Worm (Caenorhabditis elegans) whole organism, late embryonic: Measurements from ENCODE around the gene H38K22.6.

Source experiments
- C08G9.2 ChIP-seq: sonication (generic microtip); optimal IDR thresholded peaks from 2 replicates; lab custom pipeline; 2016; ENCODE audit warnings: mild to moderate bottlenecking, missing genetic modification characterization, moderate library complexity, missing compliant biosample characterization
- C38D4.7 ChIP-seq: fragments of 200-800 bp; sonication (Bioruptor generic); optimal IDR thresholded peaks from 2 replicates; lab custom pipeline; 2018; ENCODE audit warnings: mild to moderate bottlenecking, missing genetic modification characterization, moderate library complexity, missing compliant biosample characterization
- F13H6.1 ChIP-seq: sonication (generic microtip); optimal IDR thresholded peaks from 2 replicates; lab custom pipeline; 2016; ENCODE audit warnings: missing genetic modification characterization, missing compliant biosample characterization
- K02D7.2 ChIP-seq: sonication (generic microtip); optimal IDR thresholded peaks from 2 replicates; lab custom pipeline; 2017; ENCODE audit warnings: mild to moderate bottlenecking, missing genetic modification characterization, missing compliant biosample characterization
- T23F11.4 ChIP-seq: fragments of 200-800 bp; sonication (Bioruptor generic); optimal IDR thresholded peaks from 2 replicates; lab custom pipeline; 2018; ENCODE audit warnings: mild to moderate bottlenecking, missing genetic modification characterization, missing compliant biosample characterization
- Y22D7AL.16 ChIP-seq: sonication (generic microtip); optimal IDR thresholded peaks from 2 replicates; lab custom pipeline; 2016; ENCODE audit warnings: missing genetic modification characterization, missing compliant biosample characterization
- ama-1 ChIP-seq: fragments of 150-350 bp; optimal IDR thresholded peaks from 2 replicates; lab custom pipeline; 2014
- ceh-14 ChIP-seq: sonication (generic microtip); optimal IDR thresholded peaks from 2 replicates; lab custom pipeline; 2016; ENCODE audit warnings: missing genotype, missing genetic modification characterization, missing compliant biosample characterization
- ceh-2 ChIP-seq: sonication (generic microtip); optimal IDR thresholded peaks from 2 replicates; lab custom pipeline; 2016; ENCODE audit warnings: missing genotype, missing genetic modification characterization, missing compliant biosample characterization
- ceh-30 ChIP-seq: fragments of 150-350 bp; optimal IDR thresholded peaks from 2 replicates; lab custom pipeline; 2014; ENCODE audit warnings: missing biosample characterization, missing genetic modification characterization
- ceh-31 ChIP-seq: sonication (generic microtip); optimal IDR thresholded peaks from 2 replicates; lab custom pipeline; 2016; ENCODE audit warnings: missing genetic modification characterization, missing compliant biosample characterization
- ceh-45 ChIP-seq: fragments of 200-800 bp; sonication (Bioruptor generic); IDR thresholded peaks from 2 replicates; pipeline ENCODE4 v1.3.6; 2022; ENCODE audit warnings: missing genetic modification reagents, missing genetic modification characterization, missing compliant biosample characterization
- ceh-48 ChIP-seq: sonication (generic microtip); optimal IDR thresholded peaks from 2 replicates; lab custom pipeline; 2016; ENCODE audit warnings: missing genetic modification characterization, inconsistent platforms, missing compliant biosample characterization
- ceh-9 ChIP-seq: sonication (generic microtip); optimal IDR thresholded peaks from 2 replicates; lab custom pipeline; 2016; ENCODE audit warnings: mild to moderate bottlenecking, missing genetic modification characterization, inconsistent platforms, missing compliant biosample characterization
- dve-1 ChIP-seq: sonication (generic microtip); optimal IDR thresholded peaks from 2 replicates; lab custom pipeline; 2017; ENCODE audit warnings: antibody characterized with exemption, mild to moderate bottlenecking, missing genetic modification characterization, missing compliant biosample characterization
- elt-2 ChIP-seq: sonication (generic microtip); optimal IDR thresholded peaks from 2 replicates; lab custom pipeline; 2016; ENCODE audit warnings: missing genetic modification reagents, missing genetic modification characterization, missing compliant biosample characterization
- elt-4 ChIP-seq: sonication (generic microtip); optimal IDR thresholded peaks from 2 replicates; lab custom pipeline; 2016; ENCODE audit warnings: missing genetic modification characterization, missing compliant biosample characterization
- ets-4 ChIP-seq: sonication (generic microtip); optimal IDR thresholded peaks from 2 replicates; lab custom pipeline; 2016; ENCODE audit warnings: missing genetic modification characterization, missing compliant biosample characterization
- eyg-1 ChIP-seq: sonication (generic microtip); optimal IDR thresholded peaks from 2 replicates; lab custom pipeline; 2016; ENCODE audit warnings: missing genotype, missing genetic modification characterization, missing compliant biosample characterization
- fkh-10 ChIP-seq: fragments of 150-350 bp; optimal IDR thresholded peaks from 2 replicates; lab custom pipeline; 2014; ENCODE audit warnings: missing biosample characterization, missing genetic modification reagents, missing genetic modification characterization
- gmeb-2 ChIP-seq: sonication (generic microtip); optimal IDR thresholded peaks from 2 replicates; lab custom pipeline; 2016; ENCODE audit warnings: missing genetic modification characterization, inconsistent platforms, missing compliant biosample characterization
- hlh-13 ChIP-seq: fragments of 200-800 bp; sonication (Bioruptor generic); optimal IDR thresholded peaks from 2 replicates; lab custom pipeline; 2018; ENCODE audit warnings: mild to moderate bottlenecking, missing genetic modification characterization, missing compliant biosample characterization
- hlh-30 ChIP-seq: sonication (generic microtip); optimal IDR thresholded peaks from 2 replicates; lab custom pipeline; 2017; ENCODE audit warnings: antibody characterized with exemption, missing genetic modification characterization, missing compliant biosample characterization; ENCODE audit not compliant: insufficient read depth
- hlh-8 ChIP-seq: sonication (generic microtip); optimal IDR thresholded peaks from 2 replicates; lab custom pipeline; 2016; ENCODE audit warnings: missing genotype, missing genetic modification characterization, missing compliant biosample characterization
- lim-6 ChIP-seq: sonication (generic microtip); optimal IDR thresholded peaks from 2 replicates; lab custom pipeline; 2016; ENCODE audit warnings: missing genetic modification characterization, missing compliant biosample characterization
- lin-11 ChIP-seq: fragments of 200-800 bp; sonication (Bioruptor generic); optimal IDR thresholded peaks from 2 replicates; lab custom pipeline; 2018; ENCODE audit warnings: mild to moderate bottlenecking, missing genetic modification characterization, missing compliant biosample characterization
- madf-2 ChIP-seq: sonication (generic microtip); optimal IDR thresholded peaks from 2 replicates; lab custom pipeline; 2017; ENCODE audit warnings: missing genetic modification characterization, missing compliant biosample characterization
- mec-3 ChIP-seq: sonication (generic microtip); optimal IDR thresholded peaks from 2 replicates; lab custom pipeline; 2016; ENCODE audit warnings: borderline replicate concordance, missing genetic modification characterization, missing compliant biosample characterization
- nfya-1 ChIP-seq: sonication (generic microtip); optimal IDR thresholded peaks from 2 replicates; lab custom pipeline; 2017; ENCODE audit warnings: missing genetic modification characterization, mild to moderate bottlenecking, missing compliant biosample characterization, antibody characterized with exemption, moderate library complexity
- odd-2 ChIP-seq: sonication (generic microtip); optimal IDR thresholded peaks from 2 replicates; lab custom pipeline; 2017; ENCODE audit warnings: antibody characterized with exemption, mild to moderate bottlenecking, missing genetic modification characterization, missing compliant biosample characterization
- pqm-1 ChIP-seq: sonication (generic microtip); optimal IDR thresholded peaks from 2 replicates; lab custom pipeline; 2016; ENCODE audit warnings: missing genetic modification characterization, missing compliant biosample characterization
- pros-1 ChIP-seq: fragments of 150-350 bp; optimal IDR thresholded peaks from 2 replicates; lab custom pipeline; 2014; ENCODE audit warnings: missing biosample characterization, missing genetic modification reagents, missing genetic modification characterization
- ref-2 ChIP-seq: sonication (generic microtip); optimal IDR thresholded peaks from 2 replicates; lab custom pipeline; 2016; ENCODE audit warnings: missing genetic modification characterization, missing compliant biosample characterization
- sox-2 ChIP-seq: fragments of 200-800 bp; sonication (Bioruptor generic); IDR thresholded peaks from 2 replicates; pipeline ENCODE4 v1.3.6; 2022; ENCODE audit warnings: missing genetic modification reagents, missing genetic modification characterization, missing compliant biosample characterization
- syd-9 ChIP-seq: sonication (generic microtip); optimal IDR thresholded peaks from 2 replicates; lab custom pipeline; 2016; ENCODE audit warnings: mild to moderate bottlenecking, missing genetic modification characterization, moderate library complexity, missing compliant biosample characterization
- tbx-2 ChIP-seq: sonication (generic microtip); optimal IDR thresholded peaks from 2 replicates; lab custom pipeline; 2016; ENCODE audit warnings: missing genetic modification characterization, missing compliant biosample characterization
- tbx-7 ChIP-seq: sonication (generic microtip); optimal IDR thresholded peaks from 2 replicates; lab custom pipeline; 2016; ENCODE audit warnings: missing genotype, missing genetic modification characterization, missing compliant biosample characterization
- ttx-3 ChIP-seq: sonication (generic microtip); optimal IDR thresholded peaks from 2 replicates; lab custom pipeline; 2016; ENCODE audit warnings: missing genetic modification reagents, missing genetic modification characterization, missing compliant biosample characterization
- unc-3 ChIP-seq, 2 experiments: fragments of 200-800 bp in 1 of 2; sonication (Bioruptor generic) in 1 of 2; sonication (generic microtip) in 1 of 2; conservative IDR thresholded peaks in 1 of 2; optimal IDR thresholded peaks in 1 of 2; 2 replicates each; pipeline versions ENCODE4 v1.3.6 to Lab custom; 2016 to 2022; ENCODE audit warnings: missing compliant biosample characterization in 2 of 2, missing genetic modification characterization in 2 of 2, missing genetic modification reagents in 1 of 2
- unc-55 ChIP-seq: sonication (generic microtip); optimal IDR thresholded peaks from 2 replicates; lab custom pipeline; 2017; ENCODE audit warnings: missing biosample characterization, missing genetic modification reagents, missing genetic modification characterization
- zip-5 ChIP-seq: sonication (generic microtip); optimal IDR thresholded peaks from 2 replicates; lab custom pipeline; 2016; ENCODE audit warnings: missing genetic modification characterization, missing compliant biosample characterization
- ztf-16 ChIP-seq: sonication (generic microtip); optimal IDR thresholded peaks from 2 replicates; lab custom pipeline; 2017; ENCODE audit warnings: missing genetic modification characterization, missing compliant biosample characterization

The H38K22.6 gene

ce11 chrIII:4300989-4301498 lies 19.2 kb upstream of the H38K22.6 start, which contains the start of gene R10E4.11:
R10E4.11 (minus strand) TSS chrIII:4301039.
- peak; percentile 75 for TF ChIP-seq ceh-48 (tag; lab: Kevin White, UChicago)
- no peak for TF ChIP-seq ref-2

- TF ChIP-seq dve-1 (tag; lab: Kevin White, UChicago) (no peak), elt-4 (tag; lab: Kevin White, UChicago) (no peak), ceh-14 (no peak)
Measured at ce11 chrIII:4302293-4302692, 17.9 kb upstream of the H38K22.6 start, which contains the start of gene R10E4.9. R10E4.9 (minus strand) TSS chrIII:4302393.

- TF ChIP-seq hlh-13 (GFP tag; lab: Kevin White, UChicago) (no peak), ets-4 (tag; lab: Kevin White, UChicago) (no peak), C08G9.2 (no peak), pqm-1 (no peak), lin-11 (no peak), ceh-2 (tag; lab: Kevin White, UChicago) (no peak), T23F11.4 (GFP tag; lab: Kevin White, UChicago) (no peak), tbx-2 (no peak), ttx-3 (tag; lab: Kevin White, UChicago) (no peak), eyg-1 (tag; lab: Kevin White, UChicago) (no peak), ref-2 (no peak), ceh-48 (tag; lab: Kevin White, UChicago) (no peak), ceh-31 (no peak), hlh-8 (no peak), F13H6.1 (no peak), hlh-30 (no peak), ztf-16 (no peak)
Measured at ce11 chrIII:4302780-4303179, 17.4 kb upstream of the H38K22.6 start.

- TF ChIP-seq hlh-8 (no peak), madf-2 (tag; lab: Kevin White, UChicago) (no peak), unc-3 (GFP tag; conservative IDR thresholded peaks at IDR 0.05; lab: Robert Waterston, UW) (no peak), unc-3 (tag; optimal IDR thresholded peaks at IDR 0.05; lab: Kevin White, UChicago) (no peak), unc-55 (no peak), T23F11.4 (GFP tag; lab: Kevin White, UChicago) (no peak), syd-9 (tag; lab: Kevin White, UChicago) (no peak), tbx-2 (no peak), ceh-31 (no peak), elt-4 (tag; lab: Kevin White, UChicago) (no peak), C38D4.7 (GFP tag; lab: Kevin White, UChicago) (no peak), zip-5 (tag; lab: Kevin White, UChicago) (no peak), ref-2 (no peak)
Measured at ce11 chrIII:4309303-4309702, 10.9 kb upstream of the H38K22.6 start.

ce11 chrIII:4313061-4313962 lies 6.9 kb upstream of the H38K22.6 start, which contains the start of the genes evl-14 and dcn-1:
evl-14 (minus strand) TSS chrIII:4313128.
dcn-1 (plus strand) TSS chrIII:4313912.
- TF ChIP-seq elt-2 (tag; lab: Kevin White, UChicago) (peak; percentile 32), zip-5 (tag; lab: Kevin White, UChicago) (no peak), ttx-3 (tag; lab: Kevin White, UChicago) (no peak), odd-2 (tag; lab: Kevin White, UChicago) (no peak), ref-2 (no peak), lim-6 (tag; lab: Kevin White, UChicago) (no peak), sox-2 (GFP tag; lab: Robert Waterston, UW) (no peak), pqm-1 (no peak), K02D7.2 (no peak), ceh-30 (tag; lab: Kevin White, UChicago) (peak; percentile 12), ceh-45 (GFP tag; lab: Robert Waterston, UW) (no peak), fkh-10 (no peak), tbx-7 (no peak), Y22D7AL.16 (tag; lab: Kevin White, UChicago) (no peak), gmeb-2 (no peak), ceh-48 (tag; lab: Kevin White, UChicago) (peak; percentile 63), ceh-14 (no peak), ama-1 (no peak), nfya-1 (peak; percentile 27), unc-55 (peak; percentile 58), pros-1 (tag; lab: Kevin White, UChicago) (no peak), mec-3 (tag; lab: Kevin White, UChicago) (no peak), ceh-9 (tag; lab: Kevin White, UChicago) (no peak)
